Fruit fly (Drosophila melanogaster) whole organism, wandering third instar larva: ENCODE measurements around the gene NdufV3.

Source experiments
- Abd-B ChIP-seq: fragments of >200 bp; optimal IDR thresholded peaks from 2 replicates; lab custom pipeline; 2017; ENCODE audit warnings: missing biosample characterization, missing genetic modification characterization
- CG32264 ChIP-seq: fragments of 200-800 bp; sonication (Bioruptor generic); optimal IDR thresholded peaks from 2 replicates; lab custom pipeline; 2016; ENCODE audit warnings: missing biosample characterization, missing genetic modification characterization
- CrebA ChIP-seq: fragments of 200-800 bp; sonication (Bioruptor generic); optimal IDR thresholded peaks from 2 replicates; lab custom pipeline; 2016; ENCODE audit warnings: missing biosample characterization, mild to moderate bottlenecking, missing genetic modification characterization, borderline replicate concordance
- Dfd ChIP-seq: fragments of >200 bp; optimal IDR thresholded peaks from 2 replicates; lab custom pipeline; 2017; ENCODE audit warnings: missing biosample characterization, missing genetic modification characterization
- Dif ChIP-seq: fragments of 200-275, 200-300 bp; sonication (Bioruptor generic); optimal IDR thresholded peaks from 2 replicates; lab custom pipeline; 2018; ENCODE audit warnings: missing biosample characterization, missing genetic modification characterization; ENCODE audit not compliant: partially characterized antibody
- GATAd ChIP-seq: sonication (Bioruptor generic); optimal IDR thresholded peaks from 2 replicates; lab custom pipeline; 2016; ENCODE audit warnings: missing biosample characterization, missing genetic modification characterization
- HLH106 ChIP-seq: fragments of 200-800 bp; optimal IDR thresholded peaks from 3 replicates; lab custom pipeline; 2019; ENCODE audit warnings: missing biosample characterization, mild to moderate bottlenecking, missing genetic modification characterization, moderate library complexity
- Hnf4 ChIP-seq: fragments of 200-800 bp; sonication (Bioruptor generic); optimal IDR thresholded peaks from 2 replicates; lab custom pipeline; 2016; ENCODE audit warnings: missing biosample characterization, mild to moderate bottlenecking, missing genetic modification characterization
- Hr78 ChIP-seq: fragments of >200 bp; optimal IDR thresholded peaks from 2 replicates; lab custom pipeline; 2017; ENCODE audit warnings: missing biosample characterization, missing genetic modification characterization
- Hr83 ChIP-seq: fragments of 200-300 bp; sonication (Bioruptor generic); optimal IDR thresholded peaks from 2 replicates; lab custom pipeline; 2016; ENCODE audit warnings: missing biosample characterization, mild to moderate bottlenecking, missing genetic modification characterization, moderate library complexity; ENCODE audit not compliant: poor library complexity, severe bottlenecking
- Jra ChIP-seq: sonication (Bioruptor generic); optimal IDR thresholded peaks from 2 replicates; lab custom pipeline; 2016; ENCODE audit warnings: missing biosample characterization, missing genetic modification characterization
- Mio ChIP-seq: sonication (Bioruptor generic); optimal IDR thresholded peaks from 2 replicates; lab custom pipeline; 2016; ENCODE audit warnings: missing biosample characterization, missing genetic modification characterization
- Myc ChIP-seq: fragments of >200 bp; optimal IDR thresholded peaks from 2 replicates; lab custom pipeline; 2017
- N ChIP-seq: fragments of >200 bp; optimal IDR thresholded peaks from 2 replicates; lab custom pipeline; 2018; ENCODE audit warnings: missing biosample characterization, missing external identifiers, missing genetic modification characterization
- OdsH ChIP-seq: fragments of 200-800 bp; sonication (Bioruptor generic); optimal IDR thresholded peaks from 2 replicates; lab custom pipeline; 2016; ENCODE audit warnings: missing biosample characterization, mild to moderate bottlenecking, missing genetic modification characterization
- Rel ChIP-seq, 2 experiments: fragments of 200-800 bp; sonication (Bioruptor generic) in 1 of 2; optimal IDR thresholded peaks; 2 replicates in 1 of 2; 3 replicates in 1 of 2; lab custom pipeline; 2016 to 2019; ENCODE audit warnings: mild to moderate bottlenecking in 2 of 2, missing biosample characterization in 2 of 2, missing genetic modification characterization in 2 of 2, moderate library complexity in 1 of 2
- Sp1 ChIP-seq: fragments of 200-800 bp; sonication (Bioruptor generic); optimal IDR thresholded peaks from 3 replicates; lab custom pipeline; 2019; ENCODE audit warnings: missing biosample characterization, mild to moderate bottlenecking, missing genetic modification characterization, moderate library complexity
- Vsx2 ChIP-seq: fragments of 200-300, 225-300 bp; sonication (Bioruptor generic); optimal IDR thresholded peaks from 2 replicates; lab custom pipeline; 2018; ENCODE audit warnings: missing biosample characterization, missing genetic modification characterization; ENCODE audit not compliant: partially characterized antibody
- br ChIP-seq: fragments of 200-800 bp; sonication (Bioruptor generic); optimal IDR thresholded peaks from 2 replicates; lab custom pipeline; 2016; ENCODE audit warnings: missing biosample characterization, missing genetic modification characterization
- brk ChIP-seq: fragments of 200-800 bp; sonication (Bioruptor generic); optimal IDR thresholded peaks from 2 replicates; lab custom pipeline; 2016; ENCODE audit warnings: missing biosample characterization, mild to moderate bottlenecking, missing genetic modification characterization
- dl ChIP-seq, 2 experiments: fragments of 175-275, 200-275 bp in 1 of 2; fragments of 200-275 bp in 1 of 2; sonication (Bioruptor generic); optimal IDR thresholded peaks; lab custom pipeline; 2018; ENCODE audit warnings: mild to moderate bottlenecking in 2 of 2, missing biosample characterization in 2 of 2, missing genetic modification characterization in 2 of 2, moderate library complexity in 2 of 2; ENCODE audit not compliant: partially characterized antibody in 2 of 2, insufficient read depth in 1 of 2
- dmrt93B ChIP-seq: fragments of 200-800 bp; sonication (Bioruptor generic); optimal IDR thresholded peaks from 2 replicates; lab custom pipeline; 2018; ENCODE audit warnings: missing biosample characterization, mild to moderate bottlenecking, missing genetic modification characterization
- dsf ChIP-seq: sonication (Bioruptor generic); optimal IDR thresholded peaks from 2 replicates; lab custom pipeline; 2016; ENCODE audit warnings: missing biosample characterization, missing genetic modification characterization, borderline replicate concordance
- ey ChIP-seq: fragments of 200-800 bp; sonication (Bioruptor generic); optimal IDR thresholded peaks from 2 replicates; lab custom pipeline; 2016; ENCODE audit warnings: missing biosample characterization, missing genetic modification characterization
- foxo ChIP-seq, 2 experiments: fragments of 200-800 bp; sonication (Bioruptor generic); optimal IDR thresholded peaks; 2 replicates in 1 of 2; 3 replicates in 1 of 2; lab custom pipeline; 2016 to 2017; ENCODE audit warnings: missing biosample characterization in 2 of 2, missing genetic modification characterization in 2 of 2
- fru ChIP-seq: fragments of 200-800 bp; sonication (Bioruptor generic); optimal IDR thresholded peaks from 3 replicates; lab custom pipeline; 2016; ENCODE audit warnings: missing biosample characterization, mild to moderate bottlenecking, missing genetic modification characterization
- h ChIP-seq: fragments of 200-800 bp; sonication (Bioruptor generic); optimal IDR thresholded peaks from 3 replicates; lab custom pipeline; 2016; ENCODE audit warnings: missing biosample characterization, mild to moderate bottlenecking, missing genetic modification characterization
- jim ChIP-seq: fragments of 175-275, 200-325 bp; sonication (Bioruptor generic); optimal IDR thresholded peaks from 2 replicates; lab custom pipeline; 2016; ENCODE audit warnings: missing biosample characterization, mild to moderate bottlenecking, missing genetic modification characterization
- lola ChIP-seq: fragments of >200 bp; optimal IDR thresholded peaks from 2 replicates; lab custom pipeline; 2017; ENCODE audit warnings: missing biosample characterization, missing genetic modification characterization
- psq ChIP-seq: fragments of 200-800 bp; sonication (Bioruptor generic); optimal IDR thresholded peaks from 3 replicates; lab custom pipeline; 2017; ENCODE audit warnings: missing biosample characterization, mild to moderate bottlenecking, missing genetic modification characterization, moderate library complexity
- rgr ChIP-seq: fragments of 200-800 bp; sonication (Bioruptor generic); optimal IDR thresholded peaks from 3 replicates; lab custom pipeline; 2016; ENCODE audit warnings: missing biosample characterization, mild to moderate bottlenecking, missing genetic modification characterization
- sage ChIP-seq: fragments of 200-800 bp; sonication (Bioruptor generic); optimal IDR thresholded peaks from 2 replicates; lab custom pipeline; 2016; ENCODE audit warnings: missing biosample characterization, mild to moderate bottlenecking, missing genetic modification characterization
- sv ChIP-seq: fragments of 200-800 bp; sonication (Bioruptor generic); optimal IDR thresholded peaks from 3 replicates; lab custom pipeline; 2016; ENCODE audit warnings: missing biosample characterization, missing genetic modification characterization
- tai ChIP-seq: sonication (Bioruptor generic); optimal IDR thresholded peaks from 2 replicates; lab custom pipeline; 2016; ENCODE audit warnings: missing biosample characterization, missing genetic modification characterization
- usp ChIP-seq: fragments of >200 bp; optimal IDR thresholded peaks from 2 replicates; lab custom pipeline; 2017; ENCODE audit warnings: missing biosample characterization, missing genetic modification characterization
- woc ChIP-seq: sonication (Bioruptor generic); optimal IDR thresholded peaks from 2 replicates; lab custom pipeline; 2016; ENCODE audit warnings: missing biosample characterization, mild to moderate bottlenecking, missing genetic modification characterization

The NdufV3 gene

dm6 chrX:11383530-11383929 is 33.7 kb downstream of the NdufV3 start:
- TF ChIP-seq GATAd (GFP tag; lab: Kevin White, UChicago) (no peak), jim (no peak), OdsH (GFP tag; lab: Kevin White, UChicago) (no peak), Hnf4 (GFP tag; lab: Kevin White, UChicago) (no peak)

DNA sequence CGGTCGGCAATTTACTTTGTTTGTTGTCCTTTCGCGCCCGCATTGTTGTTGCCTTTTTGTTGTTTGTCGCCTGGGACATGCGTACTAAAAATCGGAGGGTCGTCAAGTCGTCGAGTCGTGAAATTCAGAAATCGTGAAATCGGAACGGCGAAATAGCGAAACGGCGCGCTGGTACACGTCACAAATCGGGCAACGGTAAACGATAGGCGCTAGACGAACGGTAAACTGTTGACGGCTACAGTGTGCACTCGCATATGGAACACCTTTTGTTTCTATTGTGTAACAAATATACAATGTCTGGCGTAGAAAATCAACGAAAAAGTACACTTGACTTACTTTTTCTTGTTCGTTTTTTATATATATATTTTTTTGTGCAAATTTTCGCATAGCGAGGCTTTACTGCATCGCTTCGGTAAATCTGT is 34.2 kb downstream of the NdufV3 start:
- TF ChIP-seq psq (GFP tag; lab: Kevin White, UChicago) (no peak), OdsH (GFP tag; lab: Kevin White, UChicago) (peak; percentile 2), Rel (GFP tag; optimal IDR thresholded peaks at IDR 0.05; lab: Kevin White, UChicago) (no peak), Rel (tag; optimal IDR thresholded peaks at IDR 0.05; lab: Kevin White, UChicago) (no peak), Jra (GFP tag; lab: Kevin White, UChicago) (no peak), Myc (no peak), dl (GFP tag; optimal IDR thresholded peaks at IDR 0.05; lab: Kevin White, UChicago; ENCODE audit: insufficient read depth in 1 of 2, partially characterized antibody in 2 of 2) (no peak), jim (no peak), h (peak; percentile 37), rgr (GFP tag; lab: Kevin White, UChicago) (peak; percentile 26), br (GFP tag; lab: Kevin White, UChicago) (no peak), dsf (GFP tag; lab: Kevin White, UChicago) (no peak), N (GFP tag; lab: Kevin White, UChicago) (no peak), Sp1 (GFP tag; lab: Kevin White, UChicago) (peak; percentile 31), brk (GFP tag; lab: Kevin White, UChicago) (no peak), Mio (GFP tag; lab: Kevin White, UChicago) (no peak), Hnf4 (GFP tag; lab: Kevin White, UChicago) (no peak), fru (GFP tag; lab: Kevin White, UChicago) (peak; percentile 50), GATAd (GFP tag; lab: Kevin White, UChicago) (no peak), lola (GFP tag; lab: Kevin White, UChicago) (no peak), CrebA (GFP tag; lab: Kevin White, UChicago) (no peak), ey (GFP tag; lab: Kevin White, UChicago) (peak; percentile 21), Dfd (no peak), HLH106 (peak; percentile 36), sage (GFP tag; lab: Kevin White, UChicago) (no peak), sv (GFP tag; lab: Kevin White, UChicago) (peak; percentile 72), Vsx2 (GFP tag; lab: Kevin White, UChicago) (no peak), CG32264 (no peak), tai (GFP tag; lab: Kevin White, UChicago) (no peak), Hr78 (GFP tag; lab: Kevin White, UChicago) (no peak), dmrt93B (GFP tag; lab: Kevin White, UChicago) (peak; percentile 2), usp (GFP tag; lab: Kevin White, UChicago) (no peak), Dif (GFP tag; lab: Kevin White, UChicago) (no peak), Abd-B (GFP tag; lab: Kevin White, UChicago) (no peak), foxo (GFP tag; optimal IDR thresholded peaks at IDR 0.05; lab: Kevin White, UChicago) (peak in 1 of 2 experiments; percentile 71), woc (GFP tag; lab: Kevin White, UChicago) (no peak)

DNA sequence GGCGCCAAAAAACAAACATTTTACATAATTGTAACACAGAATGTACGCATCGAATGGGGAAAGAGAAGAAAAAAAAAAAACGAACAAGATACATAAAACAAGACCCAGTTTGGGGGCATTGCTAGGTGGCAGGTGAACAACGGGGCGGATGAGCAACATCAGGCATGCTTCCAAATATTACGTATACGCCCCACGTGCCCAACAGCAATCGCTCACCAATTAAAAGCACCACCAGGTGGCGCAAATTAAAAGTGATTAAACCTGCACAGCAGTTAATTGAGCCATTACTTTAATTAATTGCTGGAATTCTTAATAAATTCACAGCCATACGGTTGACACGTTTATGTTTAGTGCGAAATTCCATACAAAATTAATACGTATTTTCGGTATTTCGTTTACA is 35.7 kb downstream of the NdufV3 start:
- TF ChIP-seq Dfd (no peak), Hr83 (GFP tag; lab: Kevin White, UChicago) (no peak), rgr (GFP tag; lab: Kevin White, UChicago) (no peak), dl (GFP tag; optimal IDR thresholded peaks at IDR 0.05; lab: Kevin White, UChicago; ENCODE audit: insufficient read depth in 1 of 2, partially characterized antibody in 2 of 2) (no peak), Hr78 (GFP tag; lab: Kevin White, UChicago) (no peak), CG32264 (no peak)
- TF ChIP-seq, all 38 proteins: peak for 0
